Fruit fly (Drosophila melanogaster) whole organism, embryonic: Measurements from ENCODE around the gene Cks30A.

ENCODE experiments used
- Abd-B ChIP-seq: fragments of 200-800 bp; sonication (Bioruptor generic); optimal IDR thresholded peaks from 2 replicates; lab custom pipeline; 2018; ENCODE audit warnings: missing biosample characterization, mild to moderate bottlenecking, missing genetic modification characterization, moderate library complexity
- BEAF-32 ChIP-seq: fragments of 200-800 bp; sonication (Bioruptor generic); optimal IDR thresholded peaks from 3 replicates; lab custom pipeline; 2017; ENCODE audit warnings: missing biosample characterization, missing genetic modification characterization, mild to moderate bottlenecking, moderate library complexity, missing genetic modification reagents
- CG12155 ChIP-seq: fragments of 200-800 bp; sonication (Bioruptor generic); optimal IDR thresholded peaks from 3 replicates; lab custom pipeline; 2016; ENCODE audit warnings: missing biosample characterization, missing genetic modification characterization
- CG12219 ChIP-seq: fragments of 200-800 bp; sonication (Bioruptor generic); optimal IDR thresholded peaks from 3 replicates; lab custom pipeline; 2018; ENCODE audit warnings: missing biosample characterization, mild to moderate bottlenecking, missing genetic modification characterization
- CG12659 ChIP-seq: fragments of 200-800 bp; sonication (Bioruptor generic); optimal IDR thresholded peaks from 3 replicates; lab custom pipeline; 2017; ENCODE audit warnings: mild to moderate bottlenecking, missing biosample characterization, missing genetic modification reagents, missing genetic modification characterization
- CG12769 ChIP-seq: fragments of 200-800 bp; sonication (Bioruptor generic); optimal IDR thresholded peaks from 2 replicates; lab custom pipeline; 2019; ENCODE audit warnings: missing biosample characterization, mild to moderate bottlenecking, missing genetic modification characterization, moderate library complexity
- CG13287 ChIP-seq: fragments of 200-800 bp; sonication (Bioruptor generic); IDR thresholded peaks from 2 replicates; pipeline ENCODE4 v1.3.6; 2022; ENCODE audit warnings: missing biosample characterization, missing genetic modification characterization; ENCODE audit not compliant: partially characterized antibody
- CG14014 ChIP-seq: fragments of 200-800 bp; sonication (Bioruptor generic); IDR thresholded peaks from 2 replicates; pipeline ENCODE4 v1.3.6; 2022; ENCODE audit warnings: missing biosample characterization, missing genetic modification characterization
- CG15514 ChIP-seq: fragments of 200-800 bp; sonication (Bioruptor generic); optimal IDR thresholded peaks from 3 replicates; lab custom pipeline; 2017; ENCODE audit warnings: missing biosample characterization, missing genetic modification characterization, mild to moderate bottlenecking, moderate library complexity, missing genetic modification reagents
- CG15601 ChIP-seq: fragments of 200-800 bp; sonication (Bioruptor generic); optimal IDR thresholded peaks from 3 replicates; lab custom pipeline; 2019; ENCODE audit warnings: missing biosample characterization, mild to moderate bottlenecking, missing genetic modification characterization, moderate library complexity
- CG1603 ChIP-seq: fragments of 200-800 bp; sonication (Bioruptor generic); optimal IDR thresholded peaks from 2 replicates; lab custom pipeline; 2019; ENCODE audit warnings: missing biosample characterization, mild to moderate bottlenecking, missing genetic modification characterization, moderate library complexity
- CG17186 ChIP-seq: fragments of 200-800 bp; sonication (Bioruptor generic); optimal IDR thresholded peaks from 3 replicates; lab custom pipeline; 2017; ENCODE audit warnings: missing biosample characterization, missing genetic modification reagents, missing genetic modification characterization
- CG3847 ChIP-seq: fragments of 200-800 bp; sonication (Bioruptor generic); IDR thresholded peaks from 2 replicates; pipeline ENCODE4 v1.3.6; 2022; ENCODE audit warnings: missing biosample characterization, missing genetic modification characterization
- CG3995 ChIP-seq: fragments of 200-800 bp; sonication (Bioruptor generic); optimal IDR thresholded peaks from 3 replicates; lab custom pipeline; 2016; ENCODE audit warnings: missing biosample characterization, missing genetic modification characterization
- CG6254 ChIP-seq: fragments of 200-800 bp; sonication (Bioruptor generic); optimal IDR thresholded peaks from 3 replicates; lab custom pipeline; 2017; ENCODE audit warnings: mild to moderate bottlenecking, missing biosample characterization, missing genetic modification reagents, missing genetic modification characterization
- CG6791 ChIP-seq: fragments of 200-800 bp; sonication (Bioruptor generic); IDR thresholded peaks from 3 replicates; pipeline ENCODE4 v1.3.6; 2022; ENCODE audit warnings: missing biosample characterization, missing genetic modification characterization; ENCODE audit not compliant: partially characterized antibody
- CG9797 ChIP-seq: fragments of 200-800 bp; sonication (Bioruptor generic); optimal IDR thresholded peaks from 3 replicates; lab custom pipeline; 2018; ENCODE audit warnings: missing biosample characterization, mild to moderate bottlenecking, missing genetic modification characterization
- CTCF ChIP-seq: fragments of 200-800 bp; sonication (Bioruptor generic); optimal IDR thresholded peaks from 2 replicates; lab custom pipeline; 2017; ENCODE audit warnings: missing biosample characterization, mild to moderate bottlenecking, missing genetic modification characterization, moderate library complexity
- D19B ChIP-seq: fragments of 200-800 bp; sonication (Bioruptor generic); optimal IDR thresholded peaks from 2 replicates; lab custom pipeline; 2017; ENCODE audit warnings: missing biosample characterization, mild to moderate bottlenecking, missing genetic modification characterization
- Dp ChIP-seq: fragments of 200-800 bp; sonication (Bioruptor generic); optimal IDR thresholded peaks from 2 replicates; lab custom pipeline; 2018; ENCODE audit warnings: missing biosample characterization, mild to moderate bottlenecking, missing genetic modification characterization, moderate library complexity
- Dref ChIP-seq: fragments of 200-800 bp; sonication (Bioruptor generic); IDR thresholded peaks from 2 replicates; pipeline ENCODE4 v1.3.6; 2022; ENCODE audit warnings: missing biosample characterization, missing genetic modification characterization
- E2f2 ChIP-seq: fragments of 200-800 bp; sonication (Bioruptor generic); IDR thresholded peaks from 2 replicates; pipeline ENCODE4 v1.3.6; 2022; ENCODE audit warnings: missing biosample characterization, missing genetic modification characterization
- Ets65A ChIP-seq: fragments of 200-800 bp; sonication (Bioruptor generic); peaks from one replicate; lab custom pipeline; 2016; ENCODE audit warnings: missing biosample characterization, missing genetic modification characterization
- Ets97D ChIP-seq: fragments of 200-800 bp; sonication (Bioruptor generic); optimal IDR thresholded peaks from 3 replicates; lab custom pipeline; 2016; ENCODE audit warnings: missing biosample characterization, missing genetic modification characterization
- HmgD ChIP-seq: fragments of 200-800 bp; sonication (Bioruptor generic); optimal IDR thresholded peaks from 3 replicates; lab custom pipeline; 2016; ENCODE audit warnings: missing biosample characterization, missing genetic modification characterization
- MBD-R2 ChIP-seq: fragments of 200-800 bp; sonication (Bioruptor generic); IDR thresholded peaks from 2 replicates; pipeline ENCODE4 v1.3.6; 2022; ENCODE audit warnings: missing biosample characterization, missing genetic modification characterization
- MESR4 ChIP-seq: fragments of 200-800 bp; sonication (Bioruptor generic); optimal IDR thresholded peaks from 2 replicates; lab custom pipeline; 2018; ENCODE audit warnings: missing biosample characterization, mild to moderate bottlenecking, missing genetic modification characterization, moderate library complexity
- Oli ChIP-seq: fragments of 200-800 bp; sonication (Bioruptor generic); optimal IDR thresholded peaks from 2 replicates; lab custom pipeline; 2018; ENCODE audit warnings: missing biosample characterization, mild to moderate bottlenecking, missing genetic modification characterization, moderate library complexity
- Usf ChIP-seq: fragments of 200-800 bp; sonication (Bioruptor generic); optimal IDR thresholded peaks from 2 replicates; lab custom pipeline; 2017; ENCODE audit warnings: missing genotype, missing biosample characterization, missing genetic modification characterization
- YL-1 ChIP-seq: fragments of 200-800 bp; sonication (Bioruptor generic); optimal IDR thresholded peaks from 3 replicates; lab custom pipeline; 2017; ENCODE audit warnings: missing biosample characterization, mild to moderate bottlenecking, missing genetic modification characterization
- chinmo ChIP-seq: fragments of 200-800 bp; sonication (Bioruptor generic); IDR thresholded peaks from 4 replicates; pipeline ENCODE4 v1.3.6; 2022; ENCODE audit warnings: missing biosample characterization, missing genetic modification characterization; ENCODE audit not compliant: partially characterized antibody
- chm ChIP-seq: fragments of 200-800 bp; sonication (Bioruptor generic); IDR thresholded peaks from 2 replicates; pipeline ENCODE4 v1.3.6; 2022; ENCODE audit warnings: missing biosample characterization, missing genetic modification characterization
- chn ChIP-seq: fragments of 200-800 bp; sonication (Bioruptor generic); optimal IDR thresholded peaks from 2 replicates; lab custom pipeline; 2016; ENCODE audit warnings: missing biosample characterization, missing genetic modification characterization
- ems ChIP-seq: fragments of 200-800 bp; sonication (Bioruptor generic); optimal IDR thresholded peaks from 3 replicates; lab custom pipeline; 2016; ENCODE audit warnings: missing biosample characterization, missing genetic modification characterization
- gfzf ChIP-seq: fragments of 200-800 bp; sonication (Bioruptor generic); optimal IDR thresholded peaks from 2 replicates; lab custom pipeline; 2016; ENCODE audit warnings: missing biosample characterization, mild to moderate bottlenecking, missing genetic modification characterization, moderate library complexity
- hkb ChIP-seq, 2 experiments: fragments of 200-800 bp in 1 of 2; fragments of >200 bp in 1 of 2; sonication (Bioruptor generic) in 1 of 2; IDR thresholded peaks in 1 of 2; optimal IDR thresholded peaks in 1 of 2; 2 replicates each; pipeline versions ENCODE4 v1.3.6 to Lab custom; 2017 to 2022; ENCODE audit warnings: missing biosample characterization in 1 of 2, missing genetic modification characterization in 1 of 2
- jumu ChIP-seq: fragments of 200-800 bp; sonication (Bioruptor generic); optimal IDR thresholded peaks from 3 replicates; lab custom pipeline; 2016; ENCODE audit warnings: missing biosample characterization, missing genetic modification characterization
- knrl ChIP-seq: fragments of 200-800 bp; sonication (Bioruptor generic); IDR thresholded peaks from 3 replicates; pipeline ENCODE4 v1.3.6; 2022; ENCODE audit warnings: missing biosample characterization, missing genetic modification characterization; ENCODE audit not compliant: partially characterized antibody
- maf-S ChIP-seq: fragments of 200-800 bp; sonication (Bioruptor generic); optimal IDR thresholded peaks from 2 replicates; lab custom pipeline; 2016; ENCODE audit warnings: missing biosample characterization, missing genetic modification characterization
- nerfin-1 ChIP-seq: fragments of 200-800 bp; sonication (Bioruptor generic); optimal IDR thresholded peaks from 3 replicates; lab custom pipeline; 2019; ENCODE audit warnings: missing biosample characterization, mild to moderate bottlenecking, missing genetic modification characterization, moderate library complexity
- nmo ChIP-seq: fragments of 200-800 bp; sonication (Bioruptor generic); optimal IDR thresholded peaks from 2 replicates; lab custom pipeline; 2018; ENCODE audit warnings: missing biosample characterization, mild to moderate bottlenecking, missing genetic modification characterization, moderate library complexity
- pita ChIP-seq: fragments of 200-800 bp; sonication (Bioruptor generic); optimal IDR thresholded peaks from 2 replicates; lab custom pipeline; 2017; ENCODE audit warnings: missing biosample characterization, mild to moderate bottlenecking, missing genetic modification characterization
- sd ChIP-seq: fragments of 200-800 bp; sonication (Bioruptor generic); optimal IDR thresholded peaks from 3 replicates; lab custom pipeline; 2018; ENCODE audit warnings: missing biosample characterization, mild to moderate bottlenecking, missing genetic modification characterization, moderate library complexity
- sens ChIP-seq: fragments of 200-800 bp; sonication (Bioruptor generic); peaks from one replicate; lab custom pipeline; 2016; ENCODE audit warnings: missing biosample characterization, missing genetic modification characterization
- stwl ChIP-seq: fragments of 200-800 bp; sonication (Bioruptor generic); optimal IDR thresholded peaks from 3 replicates; lab custom pipeline; 2018; ENCODE audit warnings: missing biosample characterization, mild to moderate bottlenecking, missing genetic modification characterization, moderate library complexity
- trem ChIP-seq: fragments of 200-800 bp; optimal IDR thresholded peaks from 3 replicates; lab custom pipeline; 2019; ENCODE audit warnings: missing biosample characterization, mild to moderate bottlenecking, missing genetic modification characterization, moderate library complexity
- tx ChIP-seq: fragments of 200-800 bp; sonication (Bioruptor generic); optimal IDR thresholded peaks from 2 replicates; lab custom pipeline; 2016; ENCODE audit warnings: missing biosample characterization, missing genetic modification characterization
- usp ChIP-seq: fragments of >200 bp; optimal IDR thresholded peaks from 2 replicates; lab custom pipeline; 2017; ENCODE audit warnings: missing biosample characterization, missing genetic modification characterization
- vnd ChIP-seq: fragments of 200-800 bp; sonication (Bioruptor generic); IDR thresholded peaks from 3 replicates; pipeline ENCODE4 v1.3.6; 2022; ENCODE audit warnings: missing biosample characterization, missing genetic modification characterization; ENCODE audit not compliant: partially characterized antibody
- zen ChIP-seq: fragments of 200-800 bp; sonication (Bioruptor generic); optimal IDR thresholded peaks from 3 replicates; lab custom pipeline; 2018; ENCODE audit warnings: missing biosample characterization, mild to moderate bottlenecking, missing genetic modification characterization, moderate library complexity

The Cks30A gene

dm6 chr2L:9330628-9331027 lies at the start of gene Cks30A:
Cks30A (plus strand) TSS chr2L:9330763.
- TF ChIP-seq CG17186 (GFP tag; lab: Kevin White, UChicago): peak; percentile 58
- TF ChIP-seq Ets65A: peak; percentile 94
- peak; percentile 61 for TF ChIP-seq MBD-R2 (GFP tag; lab: Robert Waterston, UW)
- TF ChIP-seq stwl (tag; lab: Kevin White, UChicago): peak; percentile 91
- TF ChIP-seq chm (GFP tag; lab: Robert Waterston, UW): no peak
- no peak for TF ChIP-seq CG12219
- TF ChIP-seq ems (GFP tag; lab: Kevin White, UChicago): no peak
- peak; percentile 67 for TF ChIP-seq sens (GFP tag; lab: Kevin White, UChicago)
- TF ChIP-seq knrl (GFP tag; lab: Robert Waterston, UW): peak; percentile 49; the same call in 2 of the 3 replicates
- peak; percentile 100 for TF ChIP-seq E2f2 (GFP tag; lab: Robert Waterston, UW)
- no peak for TF ChIP-seq tx (GFP tag; lab: Kevin White, UChicago)
- peak; percentile 99 for TF ChIP-seq gfzf
- peak; percentile 70 for TF ChIP-seq trem (tag; lab: Kevin White, UChicago)
- TF ChIP-seq CTCF (GFP tag; lab: Kevin White, UChicago): peak; percentile 52
- TF ChIP-seq Dp: peak; percentile 100
- TF ChIP-seq vnd (GFP tag; lab: Robert Waterston, UW): 0 out of 3 replicates have a peak, but pooled peaks have one; percentile 17
- TF ChIP-seq Usf (GFP tag; lab: Kevin White, UChicago): no peak
- peak; percentile 15 for TF ChIP-seq hkb (optimal IDR thresholded peaks at IDR 0.05; lab: Kevin White, UChicago)
- TF ChIP-seq hkb (GFP tag; IDR thresholded peaks at IDR 0.05; lab: Robert Waterston, UW): no peak
- peak; percentile 63 for TF ChIP-seq zen (tag; lab: Kevin White, UChicago)
- peak; percentile 95 for TF ChIP-seq CG9797 (GFP tag; lab: Kevin White, UChicago)
- peak; percentile 85 for TF ChIP-seq Ets97D
- TF ChIP-seq CG6791 (GFP tag; lab: Robert Waterston, UW): peak; percentile 57; the same call in 2 of the 3 replicates
- TF ChIP-seq chn (GFP tag; lab: Kevin White, UChicago): no peak
- TF ChIP-seq CG15601 (tag; lab: Kevin White, UChicago): no peak
- TF ChIP-seq CG12155: peak; percentile 50
- TF ChIP-seq HmgD: peak; percentile 75
- peak; percentile 89 for TF ChIP-seq CG1603 (tag; lab: Kevin White, UChicago)
- TF ChIP-seq Dref: peak; percentile 52
- TF ChIP-seq YL-1 (GFP tag; lab: Kevin White, UChicago): peak; percentile 27
- TF ChIP-seq CG12659 (GFP tag; lab: Kevin White, UChicago): peak; percentile 16
- TF ChIP-seq D19B (GFP tag; lab: Kevin White, UChicago): no peak
- TF ChIP-seq maf-S (GFP tag; lab: Kevin White, UChicago): peak; percentile 1
- peak; percentile 47 for TF ChIP-seq BEAF-32 (GFP tag; lab: Kevin White, UChicago)
- 0 out of 4 replicates have a peak, but pooled peaks have one; percentile 7 for TF ChIP-seq chinmo
- TF ChIP-seq CG13287: peak; percentile 46; the same call in 1 of the 2 replicates
- TF ChIP-seq nerfin-1 (tag; lab: Kevin White, UChicago): peak; percentile 97
- TF ChIP-seq CG15514 (GFP tag; lab: Kevin White, UChicago): peak; percentile 59
- TF ChIP-seq Abd-B (GFP tag; lab: Kevin White, UChicago): peak; percentile 20
- no peak for TF ChIP-seq CG14014 (GFP tag; lab: Robert Waterston, UW)
- TF ChIP-seq usp (GFP tag; lab: Kevin White, UChicago): no peak
- no peak for TF ChIP-seq Oli (tag; lab: Kevin White, UChicago)
- TF ChIP-seq sd (tag; lab: Kevin White, UChicago): peak; percentile 71
- no peak for TF ChIP-seq CG12769 (tag; lab: Kevin White, UChicago)
- no peak for TF ChIP-seq CG6254 (GFP tag; lab: Kevin White, UChicago)
- peak; percentile 20 for TF ChIP-seq jumu (GFP tag; lab: Kevin White, UChicago)
- TF ChIP-seq pita (GFP tag; lab: Kevin White, UChicago): peak; percentile 72
- TF ChIP-seq MESR4 (GFP tag; lab: Kevin White, UChicago): peak; percentile 5
- TF ChIP-seq CG3995 (GFP tag; lab: Kevin White, UChicago): peak; percentile 31
- peak; percentile 59 for TF ChIP-seq nmo (GFP tag; lab: Kevin White, UChicago)
- peak; percentile 100 for TF ChIP-seq CG3847 (GFP tag; lab: Robert Waterston, UW)
